Fruit fly (Drosophila melanogaster): ENCODE measurements around the gene CG14374.

The CG14374 gene

dm6 chr3R:13434325-13435168 is 37.6 kb upstream of the CG14374 start, which contains the start of gene yrt (continued):
- TF ChIP-seq CG10267 (tag; optimal IDR thresholded peaks at IDR 0.05) (peak; percentile 35), sug (tag; optimal IDR thresholded peaks at IDR 0.05) (peak; percentile 3), Opbp (GFP tag; IDR thresholded peaks at IDR 0.05; ENCODE audit: partially characterized antibody) (peak; percentile 55; the same call in 1 of the 3 replicates), br (optimal IDR thresholded peaks at IDR 0.05) (no peak), Stat92E (GFP tag; optimal IDR thresholded peaks at IDR 0.05) (peak in 1 of 3 experiments; percentile 43), CG1603 (tag; optimal IDR thresholded peaks at IDR 0.05) (peak; percentile 72), gro (GFP tag; optimal IDR thresholded peaks at IDR 0.05) (peak; percentile 9), BEAF-32 (GFP tag; optimal IDR thresholded peaks at IDR 0.05) (peak; percentile 38), CG16779 (GFP tag; IDR thresholded peaks at IDR 0.05) (no peak), HmgZ (tag; optimal IDR thresholded peaks at IDR 0.05) (peak; percentile 32), CG18262 (tag; optimal IDR thresholded peaks at IDR 0.05) (peak; percentile 5), CG4360 (GFP tag; IDR thresholded peaks at IDR 0.05) (no peak), Drgx (GFP tag; IDR thresholded peaks at IDR 0.05) (peak; percentile 27; the same call in 1 of the 2 replicates), repo (GFP tag; optimal IDR thresholded peaks at IDR 0.05) (no peak), CG4617 (GFP tag; optimal IDR thresholded peaks at IDR 0.05; ENCODE audit: borderline replicate concordance) (peak; percentile 48), Bgb (GFP tag; IDR thresholded peaks at IDR 0.05; ENCODE audit: partially characterized antibody) (peak; percentile 30; the same call in 1 of the 2 replicates), Sry-β (GFP tag; optimal IDR thresholded peaks at IDR 0.05) (peak; percentile 71), Dll (GFP tag; IDR thresholded peaks at IDR 0.05; ENCODE audit: partially characterized antibody) (0 out of 4 replicates have a peak, but pooled peaks have one; percentile 42), so (GFP tag; IDR thresholded peaks at IDR 0.05) (0 out of 3 replicates have a peak, but pooled peaks have one; percentile 21), CG13775 (GFP tag; optimal IDR thresholded peaks at IDR 0.05) (no peak), Jarid2 (GFP tag; optimal IDR thresholded peaks at IDR 0.05) (peak; percentile 50), Sry-δ (GFP tag; optimal IDR thresholded peaks at IDR 0.05) (peak; percentile 35), E2f2 (GFP tag; IDR thresholded peaks at IDR 0.05) (peak; percentile 59), slbo (GFP tag; IDR thresholded peaks at IDR 0.05) (0 out of 2 replicates have a peak, but pooled peaks have one; percentile 4), CrebB (tag; optimal IDR thresholded peaks at IDR 0.05) (peak; percentile 24), CG2712 (tag; optimal IDR thresholded peaks at IDR 0.05) (peak; percentile 28), CG17186 (GFP tag; optimal IDR thresholded peaks at IDR 0.05) (peak; percentile 26), stwl (tag; optimal IDR thresholded peaks at IDR 0.05) (peak; percentile 68), vfl (GFP tag; optimal IDR thresholded peaks at IDR 0.05) (no peak), sisA (GFP tag; IDR thresholded peaks at IDR 0.05) (no peak), CG14710 (tag; optimal IDR thresholded peaks at IDR 0.05) (peak; percentile 58), Ets97D (GFP tag; optimal IDR thresholded peaks at IDR 0.05) (peak; percentile 67), CG16813 (GFP tag; IDR thresholded peaks at IDR 0.05; ENCODE audit: partially characterized antibody) (0 out of 3 replicates have a peak, but pooled peaks have one; percentile 14), zfh2 (GFP tag; optimal IDR thresholded peaks at IDR 0.05) (no peak), CHES-1-like (GFP tag; optimal IDR thresholded peaks at IDR 0.05) (peak; percentile 33), YL-1 (GFP tag; optimal IDR thresholded peaks at IDR 0.05) (peak; percentile 12), CG15514 (GFP tag; optimal IDR thresholded peaks at IDR 0.05) (peak; percentile 24), CG2199 (GFP tag; IDR thresholded peaks at IDR 0.05) (peak; percentile 18; the same call in 1 of the 3 replicates), CG4854 (GFP tag; optimal IDR thresholded peaks at IDR 0.05) (no peak), CG17361 (GFP tag; IDR thresholded peaks at IDR 0.05) (0 out of 3 replicates have a peak, but pooled peaks have one; percentile 15)

Measured in whole organism, embryonic.